Fruit fly (Drosophila melanogaster) ovary, adult (tissue): Measurements from ENCODE around the gene Dim1.

Source experiments
- CG17801 ChIP-seq: fragments of 200-800 bp; optimal IDR thresholded peaks from 2 replicates; lab custom pipeline; 2019; ENCODE audit warnings: missing biosample characterization, mild to moderate bottlenecking, missing genetic modification characterization, moderate library complexity; ENCODE audit not compliant: partially characterized antibody

Dim1 gene

DNA sequence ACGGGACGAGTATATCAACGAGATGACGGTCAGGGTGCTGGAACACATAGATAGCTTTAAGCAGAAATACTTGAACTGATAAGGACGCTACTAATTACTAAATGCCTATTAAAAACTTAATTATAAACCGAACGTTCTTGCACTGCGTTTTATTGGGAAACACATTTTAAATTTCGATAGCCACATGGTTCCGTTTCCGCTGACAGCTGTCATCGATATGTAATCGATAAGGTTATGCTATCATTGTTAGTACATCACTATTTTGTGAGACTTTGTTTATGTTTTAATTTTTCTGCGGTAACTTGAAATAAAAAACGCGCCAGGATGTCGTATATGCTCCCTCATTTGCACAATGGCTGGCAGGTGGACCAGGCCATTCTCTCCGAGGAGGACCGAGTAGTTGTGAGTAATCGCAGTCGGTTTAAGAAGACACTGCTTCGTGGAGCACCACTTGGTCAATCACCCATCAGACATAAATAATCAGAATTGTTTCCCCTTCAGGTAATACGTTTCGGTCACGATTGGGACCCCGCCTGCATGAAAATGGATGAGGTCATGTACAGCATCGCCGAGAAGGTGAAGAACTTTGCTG, at the start of gene Dim1:
Gene Dim1, plus strand, starts transcription at position 239 of the 592 bp plus-strand sequence.
- peak; percentile 68 for TF ChIP-seq CG17801 (GFP tag; lab: Kevin White, UChicago)

DNA sequence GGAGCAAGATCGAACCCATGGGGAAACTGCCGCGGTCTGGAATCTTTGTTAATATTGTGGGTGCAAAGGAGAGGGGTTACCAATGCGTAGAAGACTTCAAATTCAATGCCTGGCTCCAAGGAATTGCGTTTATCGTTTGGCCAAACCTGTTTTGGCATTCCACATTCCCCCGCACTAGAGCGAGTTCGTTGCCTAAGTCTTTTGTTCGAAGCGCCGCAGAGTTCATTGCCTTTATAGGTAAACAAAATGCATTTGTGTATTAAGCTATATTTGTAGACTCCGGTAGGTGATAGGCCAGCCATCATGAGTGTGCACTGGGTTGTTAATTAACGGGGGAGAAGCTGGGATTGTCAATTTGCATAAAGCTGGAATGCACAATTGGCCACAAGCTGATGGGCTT, 48.0 kb upstream of the Dim1 start:
- no peak for TF ChIP-seq CG17801 (GFP tag; lab: Kevin White, UChicago)

DNA sequence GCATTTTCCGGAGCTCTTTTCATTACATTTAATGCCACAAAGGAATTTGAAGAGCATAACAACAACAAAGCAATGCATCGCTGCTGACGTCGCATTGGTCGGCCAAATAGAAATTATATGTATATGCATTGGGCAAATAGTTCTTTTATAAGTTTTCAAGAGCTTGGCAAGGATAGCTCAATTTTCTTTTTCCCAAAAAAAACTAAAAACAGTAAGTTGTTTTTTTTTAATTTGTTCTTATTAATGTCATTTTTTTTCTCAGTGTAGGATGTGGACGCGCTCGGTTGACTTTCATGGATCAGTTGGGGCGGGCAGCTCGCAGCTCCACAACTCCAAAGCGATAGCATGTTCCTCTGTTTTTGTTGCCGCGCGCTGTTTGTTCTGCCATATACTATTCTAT, 43.9 kb upstream of the Dim1 start:
- TF ChIP-seq CG17801 (GFP tag; lab: Kevin White, UChicago), result no peak

DNA sequence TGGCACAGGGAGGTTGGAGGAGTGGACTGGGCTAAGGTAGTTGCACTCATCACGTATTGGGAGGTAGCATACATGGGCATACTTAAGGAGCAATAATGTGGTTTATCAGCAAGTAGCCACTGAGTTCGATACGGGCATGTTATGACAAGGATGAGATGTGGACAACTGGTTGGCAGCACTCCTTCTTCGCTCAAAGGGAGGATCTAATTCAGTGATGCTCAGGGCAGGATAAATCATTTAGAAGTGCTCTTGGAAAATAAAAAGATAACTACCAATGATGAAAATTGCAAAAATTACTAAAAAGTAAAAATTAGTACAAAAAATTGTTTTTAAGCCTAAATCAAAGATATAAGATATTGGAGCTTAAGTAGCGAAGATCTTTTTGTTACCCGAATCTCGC, 42.2 kb upstream of the Dim1 start:
- no peak for TF ChIP-seq CG17801 (GFP tag; lab: Kevin White, UChicago)

DNA sequence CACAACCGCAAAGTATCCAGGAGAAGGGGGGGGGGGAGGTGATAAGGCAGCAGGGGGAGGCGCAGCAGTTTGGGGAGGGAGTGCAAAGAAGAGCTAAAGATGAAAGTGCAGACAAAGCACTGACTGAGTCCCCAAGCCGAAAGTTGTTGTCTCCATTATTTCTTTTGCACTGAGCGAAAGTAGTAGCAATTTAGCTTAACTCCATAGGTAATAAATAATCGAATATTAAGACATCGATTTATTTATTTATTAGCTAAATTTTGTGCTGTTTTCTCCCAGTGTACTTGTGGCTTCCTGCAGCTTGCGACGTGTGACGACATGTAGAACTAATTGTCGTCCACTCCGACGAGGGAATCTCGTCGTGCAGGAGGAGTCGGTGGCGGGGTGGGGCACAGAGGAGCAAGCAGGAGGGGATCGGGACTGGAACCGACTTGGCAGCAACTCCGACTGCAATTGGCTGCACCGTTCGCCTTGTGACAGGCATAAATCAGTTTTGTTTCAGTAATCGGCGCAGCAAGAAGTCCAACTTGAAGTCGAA, 41.5 kb upstream of the Dim1 start, which contains the start of gene Traf4:
Gene Traf4, plus strand, starts transcription at position 488 of the 538 bp plus-strand sequence.
- no peak for TF ChIP-seq CG17801 (GFP tag; lab: Kevin White, UChicago)

DNA sequence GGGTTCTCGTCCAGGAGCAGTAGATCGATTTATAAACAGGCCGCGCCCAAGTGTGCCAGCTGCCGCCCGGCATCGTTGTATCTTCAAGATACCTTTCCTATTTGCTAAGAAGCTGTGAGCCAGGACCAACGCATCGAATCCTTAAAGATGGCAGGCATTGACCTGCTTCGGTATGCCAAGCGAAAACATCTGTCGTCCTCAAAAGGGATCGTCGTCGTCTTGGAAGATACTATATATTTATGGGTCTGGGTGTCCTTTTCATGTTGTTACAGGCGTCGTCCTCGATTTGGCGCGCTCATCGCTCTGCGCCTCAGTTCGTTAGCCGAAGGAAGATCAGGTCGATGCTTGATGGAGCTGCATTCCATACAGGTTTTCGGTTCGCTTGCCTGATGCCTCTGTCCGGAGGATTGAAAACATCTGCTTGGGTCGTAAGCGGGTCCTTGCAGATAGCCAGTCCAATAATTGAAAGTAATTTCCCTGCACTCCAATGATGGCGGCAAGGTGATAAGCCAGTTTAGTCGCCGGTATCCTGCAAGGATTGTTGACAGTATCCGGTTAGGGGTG, 39.3 kb upstream of the Dim1 start:
- TF ChIP-seq CG17801 (GFP tag; lab: Kevin White, UChicago), result no peak

DNA sequence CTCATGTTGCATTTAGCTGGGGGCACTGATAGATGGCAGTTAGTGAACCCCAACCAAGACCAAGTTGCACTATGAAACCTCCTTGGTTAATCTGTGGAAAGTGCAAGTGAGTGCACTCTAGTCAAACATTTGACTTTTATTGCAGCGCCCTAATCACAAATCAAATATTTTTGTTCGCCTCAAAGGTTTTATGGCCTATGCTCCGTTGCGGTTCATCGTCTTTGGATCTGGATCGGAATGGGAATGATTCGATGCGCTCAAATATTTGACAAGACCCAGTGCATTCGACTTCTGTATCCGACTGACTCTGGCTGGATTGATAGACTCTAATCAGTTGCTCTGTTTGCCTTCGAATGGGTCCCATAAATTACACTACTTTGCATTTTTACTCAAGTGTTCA, 38.1 kb upstream of the Dim1 start:
- TF ChIP-seq CG17801 (GFP tag; lab: Kevin White, UChicago), result no peak

DNA sequence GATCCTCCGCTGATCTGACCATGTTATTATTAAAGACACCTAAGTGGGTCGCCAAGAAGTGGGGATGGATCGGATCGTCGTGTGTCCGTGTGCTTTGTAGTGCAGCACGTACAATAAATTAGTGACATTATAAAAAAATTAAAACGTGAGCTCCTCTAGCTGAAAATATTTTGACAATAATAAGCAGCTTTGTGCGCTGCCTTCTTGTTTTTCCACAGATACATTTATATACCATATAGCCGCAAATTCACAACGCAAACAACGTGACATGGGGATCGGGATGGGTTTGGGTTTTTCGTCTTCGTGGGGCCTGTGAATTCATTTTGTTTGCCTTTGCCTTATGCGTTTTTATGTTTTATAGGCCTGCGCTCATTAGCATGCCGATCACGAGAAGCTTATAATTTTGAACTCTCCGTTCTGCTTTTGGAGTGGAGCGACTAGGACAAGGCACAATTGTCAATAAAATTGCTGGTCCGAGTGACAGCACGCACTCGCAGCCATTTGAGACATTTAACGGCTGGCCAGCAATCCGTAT, 37.2 kb upstream of the Dim1 start:
- TF ChIP-seq CG17801 (GFP tag; lab: Kevin White, UChicago), result no peak

DNA sequence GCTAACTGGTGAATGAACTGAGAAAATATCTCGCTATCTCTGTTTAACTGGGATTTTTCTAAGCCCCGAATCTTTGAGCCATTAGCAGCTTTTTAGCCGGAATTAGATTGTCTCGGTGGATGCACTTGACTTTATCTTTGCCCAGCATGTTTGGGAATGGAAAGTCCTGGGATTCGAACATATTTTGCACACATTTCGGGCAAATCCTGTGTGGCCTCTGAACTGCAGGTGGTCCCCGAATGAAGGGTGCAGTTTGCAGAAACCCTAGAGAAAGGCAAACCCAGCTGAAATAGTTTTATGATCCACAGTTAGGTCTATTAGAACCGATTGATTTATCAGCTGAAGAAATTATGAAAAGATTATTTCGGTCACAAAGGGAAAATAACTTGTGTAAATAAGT, 36.4 kb upstream of the Dim1 start:
- TF ChIP-seq CG17801 (GFP tag; lab: Kevin White, UChicago), result no peak

DNA sequence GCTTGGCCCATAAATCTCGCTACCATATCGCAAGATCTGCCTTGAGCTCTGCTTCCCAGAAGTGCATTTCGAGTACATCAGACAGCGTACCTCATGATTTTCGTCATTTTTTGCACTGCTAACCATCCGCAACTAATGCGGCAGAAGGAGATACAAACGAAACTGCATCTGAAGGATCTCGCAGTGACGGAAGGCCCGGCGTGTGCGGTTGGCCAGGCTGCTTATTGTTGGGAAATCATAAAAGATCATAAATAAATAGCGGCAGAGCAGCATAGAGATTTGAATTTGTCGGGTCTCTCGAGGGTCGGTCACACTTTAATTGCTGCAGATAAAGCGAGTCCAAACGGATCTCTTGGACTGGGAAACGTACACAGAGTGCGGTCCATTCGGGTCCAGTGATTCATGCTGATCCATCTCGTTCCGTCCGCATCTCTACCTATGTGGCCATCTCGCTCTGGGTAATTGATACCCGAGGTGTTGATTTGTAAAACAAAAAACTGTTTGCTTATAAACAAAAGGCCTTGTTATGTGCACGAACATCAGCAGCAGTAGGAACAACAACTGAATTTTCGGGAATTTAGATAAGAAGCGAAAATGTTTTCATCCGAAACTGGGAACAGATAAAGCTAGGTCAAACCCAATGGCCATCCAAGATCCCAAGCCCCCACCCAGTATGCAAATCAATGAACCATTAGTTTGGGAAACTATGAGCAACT, 34.3 kb upstream of the Dim1 start:
- no peak for TF ChIP-seq CG17801 (GFP tag; lab: Kevin White, UChicago)

DNA sequence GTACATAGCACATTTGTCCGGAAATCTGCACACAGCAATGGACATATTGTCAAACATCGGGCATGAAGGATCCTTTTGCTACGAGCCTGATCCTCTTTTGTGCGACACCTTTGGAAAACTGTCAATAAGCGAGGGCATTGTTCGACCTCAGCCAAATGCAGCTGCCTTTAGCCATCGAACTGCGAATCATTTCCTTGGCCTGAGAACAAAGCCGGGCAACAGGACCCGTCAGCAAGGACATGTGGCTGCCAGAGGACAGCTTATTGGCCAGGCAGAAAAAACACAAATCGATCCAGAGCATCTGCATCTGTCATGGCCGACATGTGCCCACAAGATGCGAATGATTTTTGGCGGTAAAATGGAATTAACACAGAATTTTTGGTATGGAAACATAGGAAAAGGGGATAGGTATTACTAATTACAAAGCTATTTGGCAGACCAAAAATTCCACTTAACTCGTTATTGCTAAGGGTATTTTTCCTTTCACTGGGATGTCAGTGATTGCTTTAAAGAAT, 33.0 kb upstream of the Dim1 start:
- no peak for TF ChIP-seq CG17801 (GFP tag; lab: Kevin White, UChicago)

DNA sequence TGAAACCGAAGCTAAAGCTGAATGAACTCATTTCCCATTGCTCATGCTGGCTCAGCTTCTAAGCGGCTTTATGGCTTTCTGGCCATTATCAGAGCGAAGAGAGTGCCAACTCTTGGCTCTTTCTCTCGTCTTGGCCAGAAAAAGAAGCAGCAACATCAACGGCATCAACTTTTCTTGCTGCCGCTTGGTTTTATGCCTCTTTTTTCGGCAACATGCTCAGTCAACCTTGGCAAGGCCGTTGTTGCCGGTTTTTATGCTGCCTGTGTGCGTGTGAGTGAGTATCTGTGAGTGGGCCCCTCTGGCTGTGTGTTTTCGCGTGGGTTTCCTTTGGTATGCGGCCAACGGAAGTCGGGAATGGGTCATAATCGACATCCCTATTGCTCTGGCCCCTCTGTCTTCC, 32.5 kb upstream of the Dim1 start:
- TF ChIP-seq CG17801 (GFP tag; lab: Kevin White, UChicago), result no peak

DNA sequence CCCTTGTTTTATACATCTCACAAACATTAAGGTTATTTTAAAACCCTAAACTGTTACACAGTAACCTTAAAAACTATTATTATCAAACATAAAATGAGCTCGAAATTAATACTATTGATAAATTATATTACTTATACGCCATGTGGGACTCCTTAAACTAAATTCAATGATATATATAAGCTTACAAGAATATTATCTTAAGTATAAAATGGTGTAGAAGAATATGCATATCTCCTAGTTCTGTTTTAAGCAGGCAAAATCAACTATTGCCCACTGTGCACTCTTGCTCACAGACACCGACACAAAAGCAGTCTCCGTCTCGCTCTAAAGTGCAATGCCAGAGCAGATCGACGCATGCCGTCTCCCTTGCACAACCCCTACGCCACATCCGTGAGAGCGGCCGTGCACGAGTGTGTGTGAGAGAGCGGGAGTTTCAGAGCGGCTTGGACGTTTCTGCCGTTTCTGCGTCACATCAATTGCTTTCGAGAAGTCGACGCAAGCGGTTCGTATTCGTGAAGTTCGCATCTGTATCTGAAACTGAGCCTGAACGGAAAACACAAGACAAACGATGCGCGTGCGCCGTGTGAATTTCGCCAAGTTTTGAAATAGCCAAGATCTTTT, 31.4 kb upstream of the Dim1 start:
- peak; percentile 36 for TF ChIP-seq CG17801 (GFP tag; lab: Kevin White, UChicago)

DNA sequence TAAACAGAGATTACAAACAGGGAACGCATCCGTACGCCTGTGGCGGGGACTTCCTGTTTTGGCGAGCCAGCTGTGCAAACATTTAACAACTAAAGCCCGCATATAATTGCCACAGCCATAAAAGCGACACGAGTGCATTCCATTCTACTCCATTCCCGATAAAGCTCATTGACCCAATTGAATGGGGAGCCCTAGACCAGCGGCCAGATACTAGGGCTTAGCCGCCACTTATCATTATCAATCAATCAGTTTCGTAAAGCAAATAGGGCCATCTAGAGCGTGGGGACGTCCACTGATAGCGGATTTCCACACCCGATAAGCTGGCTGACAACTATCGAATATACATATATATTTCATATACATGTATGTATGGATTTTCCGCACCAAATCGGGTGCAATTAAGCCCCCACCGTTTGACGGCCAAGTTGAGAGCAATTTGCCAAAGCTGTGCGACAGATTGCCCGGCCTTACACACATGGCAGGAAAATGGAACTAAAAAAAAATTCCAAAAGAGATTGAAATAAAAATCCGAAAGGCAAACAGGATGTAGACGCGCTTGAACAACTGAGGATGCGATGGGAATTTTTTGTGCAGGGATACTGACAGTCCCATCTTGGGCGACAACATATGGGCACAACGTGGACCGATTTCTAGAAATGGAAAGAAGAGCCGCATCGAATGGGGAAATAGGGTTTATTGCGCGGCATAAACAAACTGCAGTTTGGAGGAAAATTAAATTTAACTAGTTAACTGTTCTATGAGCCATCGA, 30.1 kb upstream of the Dim1 start:
- TF ChIP-seq CG17801 (GFP tag; lab: Kevin White, UChicago), result no peak
